Fruit fly (Drosophila melanogaster) whole organism, embryonic: ENCODE measurements around the gene IFT54.

ENCODE experiments used
- Abd-B ChIP-seq: fragments of 200-800 bp; sonication (Bioruptor generic); optimal IDR thresholded peaks from 2 replicates; lab custom pipeline; 2018; ENCODE audit warnings: missing biosample characterization, mild to moderate bottlenecking, missing genetic modification characterization, moderate library complexity
- Asciz ChIP-seq: fragments of 200-800 bp; sonication (Bioruptor generic); optimal IDR thresholded peaks from 2 replicates; lab custom pipeline; 2017; ENCODE audit warnings: missing biosample characterization, mild to moderate bottlenecking, missing genetic modification characterization, missing genetic modification reagents
- Bgb ChIP-seq: fragments of 200-800 bp; sonication (Bioruptor generic); IDR thresholded peaks from 2 replicates; pipeline ENCODE4 v1.3.6; 2022; ENCODE audit warnings: missing biosample characterization, missing genetic modification characterization; ENCODE audit not compliant: partially characterized antibody
- CG10267 ChIP-seq: fragments of 200-800 bp; sonication (Bioruptor generic); optimal IDR thresholded peaks from 2 replicates; lab custom pipeline; 2018; ENCODE audit warnings: missing biosample characterization, mild to moderate bottlenecking, missing genetic modification characterization, moderate library complexity
- CG10543 ChIP-seq: fragments of 200-800 bp; sonication (Bioruptor generic); optimal IDR thresholded peaks from 3 replicates; lab custom pipeline; 2017; ENCODE audit warnings: missing biosample characterization, mild to moderate bottlenecking, missing genetic modification characterization, moderate library complexity
- CG11504 ChIP-seq: fragments of 200-800 bp; sonication (Bioruptor generic); optimal IDR thresholded peaks from 3 replicates; lab custom pipeline; 2019; ENCODE audit warnings: missing biosample characterization, mild to moderate bottlenecking, missing genetic modification characterization, moderate library complexity
- CG11695 ChIP-seq: fragments of 200-800 bp; sonication (Bioruptor generic); IDR thresholded peaks from 3 replicates; pipeline ENCODE4 v1.3.6; 2022; ENCODE audit warnings: missing biosample characterization, missing genetic modification characterization
- CG12236 ChIP-seq: fragments of 200-800 bp; sonication (Bioruptor generic); optimal IDR thresholded peaks from 2 replicates; lab custom pipeline; 2016; ENCODE audit warnings: missing biosample characterization, missing genetic modification characterization
- CG1233 ChIP-seq: fragments of 200-800 bp; sonication (Bioruptor generic); optimal IDR thresholded peaks from 4 replicates; lab custom pipeline; 2018; ENCODE audit warnings: missing biosample characterization, mild to moderate bottlenecking, missing genetic modification characterization
- CG12391 ChIP-seq: fragments of 200-800 bp; sonication (Bioruptor generic); optimal IDR thresholded peaks from 3 replicates; lab custom pipeline; 2018; ENCODE audit warnings: missing biosample characterization, mild to moderate bottlenecking, missing genetic modification characterization, moderate library complexity
- CG13123 ChIP-seq: fragments of 200-800 bp; sonication (Bioruptor generic); optimal IDR thresholded peaks from 2 replicates; lab custom pipeline; 2016; ENCODE audit warnings: missing biosample characterization, missing genetic modification characterization
- CG15073 ChIP-seq: fragments of 200-800 bp; sonication (Bioruptor generic); optimal IDR thresholded peaks from 2 replicates; lab custom pipeline; 2016; ENCODE audit warnings: missing biosample characterization, missing genetic modification characterization
- CG15479 ChIP-seq: fragments of 200-800 bp; sonication (Bioruptor generic); optimal IDR thresholded peaks from 3 replicates; lab custom pipeline; 2019; ENCODE audit warnings: missing biosample characterization, mild to moderate bottlenecking, missing genetic modification characterization, moderate library complexity
- CG1602 ChIP-seq: fragments of 200-800 bp; sonication (Bioruptor generic); optimal IDR thresholded peaks from 3 replicates; lab custom pipeline; 2016; ENCODE audit warnings: missing biosample characterization, missing genetic modification characterization
- CG16815 ChIP-seq: fragments of 200-800 bp; sonication (Bioruptor generic); optimal IDR thresholded peaks from 3 replicates; lab custom pipeline; 2017; ENCODE audit warnings: missing biosample characterization, mild to moderate bottlenecking, missing genetic modification characterization
- CG17359 ChIP-seq: fragments of 200-800 bp; sonication (Bioruptor generic); optimal IDR thresholded peaks from 3 replicates; lab custom pipeline; 2018; ENCODE audit warnings: missing biosample characterization, mild to moderate bottlenecking, missing genetic modification characterization, moderate library complexity
- CG2875 ChIP-seq: fragments of 200-800 bp; sonication (Bioruptor generic); optimal IDR thresholded peaks from 2 replicates; lab custom pipeline; 2017; ENCODE audit warnings: missing biosample characterization, mild to moderate bottlenecking, missing genetic modification characterization, missing genetic modification reagents
- CG31388 ChIP-seq: fragments of 200-800 bp; sonication (Bioruptor generic); optimal IDR thresholded peaks from 2 replicates; lab custom pipeline; 2016; ENCODE audit warnings: missing biosample characterization, missing genetic modification characterization
- CG4328 ChIP-seq: fragments of 200-800 bp; sonication (Bioruptor generic); optimal IDR thresholded peaks from 3 replicates; lab custom pipeline; 2017; ENCODE audit warnings: missing biosample characterization, missing genetic modification reagents, missing genetic modification characterization
- CG7556 ChIP-seq: fragments of 200-800 bp; sonication (Bioruptor generic); optimal IDR thresholded peaks from 2 replicates; lab custom pipeline; 2017; ENCODE audit warnings: missing biosample characterization, mild to moderate bottlenecking, missing genetic modification characterization
- CG8089 ChIP-seq: fragments of 200-800 bp; sonication (Bioruptor generic); optimal IDR thresholded peaks from 3 replicates; lab custom pipeline; 2016; ENCODE audit warnings: missing biosample characterization, missing genetic modification characterization
- CG8478 ChIP-seq: fragments of >200 bp; optimal IDR thresholded peaks from 2 replicates; lab custom pipeline; 2018
- CG8765 ChIP-seq: fragments of 200-800 bp; sonication (Bioruptor generic); IDR thresholded peaks from 2 replicates; pipeline ENCODE4 v1.3.6; 2022; ENCODE audit warnings: missing biosample characterization, missing genetic modification characterization
- CG9215 ChIP-seq: fragments of 200-800 bp; sonication (Bioruptor generic); IDR thresholded peaks from 2 replicates; pipeline ENCODE4 v1.3.6; 2022; ENCODE audit warnings: missing biosample characterization, missing genetic modification characterization
- E2f1 ChIP-seq: fragments of 200-800 bp; sonication (Bioruptor generic); IDR thresholded peaks from 2 replicates; pipeline ENCODE4 v1.3.6; 2022; ENCODE audit warnings: missing biosample characterization, missing genetic modification characterization
- Med ChIP-seq: fragments of 200-800 bp; sonication (Bioruptor generic); peaks from one replicate; lab custom pipeline; 2016; ENCODE audit warnings: missing biosample characterization, missing genetic modification characterization, mild to moderate bottlenecking, inconsistent platforms, moderate library complexity
- NfI ChIP-seq: fragments of 200-800 bp; sonication (Bioruptor generic); optimal IDR thresholded peaks from 3 replicates; lab custom pipeline; 2018; ENCODE audit warnings: missing biosample characterization, mild to moderate bottlenecking, missing genetic modification characterization, moderate library complexity
- Poxn ChIP-seq: fragments of 200-800 bp; sonication (Bioruptor generic); IDR thresholded peaks from 2 replicates; pipeline ENCODE4 v1.3.6; 2022; ENCODE audit warnings: missing biosample characterization, missing genetic modification characterization
- Vsx1 ChIP-seq: fragments of 200-800 bp; sonication (Bioruptor generic); optimal IDR thresholded peaks from 2 replicates; lab custom pipeline; 2017; ENCODE audit warnings: missing biosample characterization, mild to moderate bottlenecking, missing genetic modification characterization, missing genetic modification reagents
- Xrp1 ChIP-seq: fragments of 200-800 bp; sonication (Bioruptor generic); IDR thresholded peaks from 2 replicates; pipeline ENCODE4 v1.3.6; 2022; ENCODE audit warnings: missing biosample characterization, missing genetic modification characterization
- ab ChIP-seq: fragments of 200-800 bp; sonication (Bioruptor generic); optimal IDR thresholded peaks from 2 replicates; lab custom pipeline; 2016; ENCODE audit warnings: missing biosample characterization, missing genetic modification characterization
- al ChIP-seq: fragments of 200-800 bp; sonication (Bioruptor generic); IDR thresholded peaks from 2 replicates; pipeline ENCODE4 v1.3.6; 2022; ENCODE audit warnings: missing biosample characterization, missing genetic modification characterization
- amos ChIP-seq: fragments of 200-800 bp; sonication (Bioruptor generic); IDR thresholded peaks from 2 replicates; pipeline ENCODE4 v1.3.6; 2022; ENCODE audit warnings: missing biosample characterization, missing genetic modification characterization; ENCODE audit not compliant: partially characterized antibody
- ase ChIP-seq: fragments of 200-800 bp; sonication (Bioruptor generic); IDR thresholded peaks from 3 replicates; pipeline ENCODE4 v1.3.6; 2022; ENCODE audit warnings: missing biosample characterization, missing genetic modification characterization
- bigmax ChIP-seq: fragments of 200-800 bp; sonication (Bioruptor generic); optimal IDR thresholded peaks from 2 replicates; lab custom pipeline; 2018; ENCODE audit warnings: missing biosample characterization, mild to moderate bottlenecking, missing genetic modification characterization
- chif ChIP-seq, 2 experiments: fragments of 200-800 bp; sonication (Bioruptor generic); optimal IDR thresholded peaks; 3 replicates each; lab custom pipeline; 2016; ENCODE audit warnings: missing biosample characterization in 2 of 2, missing genetic modification characterization in 2 of 2
- chn ChIP-seq: fragments of 200-800 bp; sonication (Bioruptor generic); optimal IDR thresholded peaks from 2 replicates; lab custom pipeline; 2016; ENCODE audit warnings: missing biosample characterization, missing genetic modification characterization
- hb ChIP-seq: fragments of 200-800 bp; sonication (Bioruptor generic); IDR thresholded peaks from 3 replicates; pipeline ENCODE4 v1.3.6; 2022; ENCODE audit warnings: missing biosample characterization, missing genetic modification characterization; ENCODE audit not compliant: partially characterized antibody
- hbn ChIP-seq: fragments of 200-800 bp; sonication (Bioruptor generic); IDR thresholded peaks from 2 replicates; pipeline ENCODE4 v1.3.6; 2022; ENCODE audit warnings: missing biosample characterization, missing genetic modification characterization; ENCODE audit not compliant: partially characterized antibody
- her ChIP-seq: fragments of 200-800 bp; sonication (Bioruptor generic); optimal IDR thresholded peaks from 2 replicates; lab custom pipeline; 2016; ENCODE audit warnings: missing biosample characterization, missing genetic modification characterization
- inv ChIP-seq: fragments of 200-800 bp; sonication (Bioruptor generic); IDR thresholded peaks from 2 replicates; pipeline ENCODE4 v1.3.6; 2022; ENCODE audit warnings: missing biosample characterization, missing genetic modification characterization; ENCODE audit not compliant: partially characterized antibody
- jing ChIP-seq: fragments of 200-800 bp; sonication (Bioruptor generic); optimal IDR thresholded peaks from 2 replicates; lab custom pipeline; 2018; ENCODE audit warnings: missing biosample characterization, mild to moderate bottlenecking, missing genetic modification characterization
- kni ChIP-seq: fragments of 200-800 bp; sonication (Bioruptor generic); optimal IDR thresholded peaks from 3 replicates; lab custom pipeline; 2017; ENCODE audit warnings: mild to moderate bottlenecking, missing biosample characterization, missing genetic modification reagents, missing genetic modification characterization
- pan ChIP-seq, 4 experiments: fragments of >200 bp in 3 of 4; fragments of 200-800 bp in 1 of 4; sonication (Bioruptor generic) in 1 of 4; optimal IDR thresholded peaks in 3 of 4; IDR thresholded peaks in 1 of 4; 2 replicates each; pipeline versions ENCODE4 v1.3.6 to Lab custom; 2017 to 2022; ENCODE audit warnings: missing biosample characterization in 2 of 4, missing genetic modification characterization in 2 of 4, mixed read lengths in 1 of 4
- pum ChIP-seq: fragments of 200-800 bp; sonication (Bioruptor generic); optimal IDR thresholded peaks from 2 replicates; lab custom pipeline; 2016; ENCODE audit warnings: missing biosample characterization, missing genetic modification characterization
- vnd ChIP-seq: fragments of 200-800 bp; sonication (Bioruptor generic); IDR thresholded peaks from 3 replicates; pipeline ENCODE4 v1.3.6; 2022; ENCODE audit warnings: missing biosample characterization, missing genetic modification characterization; ENCODE audit not compliant: partially characterized antibody
- zen2 ChIP-seq: fragments of 200-800 bp; sonication (Bioruptor generic); IDR thresholded peaks from 3 replicates; pipeline ENCODE4 v1.3.6; 2022; ENCODE audit warnings: missing biosample characterization, missing genetic modification characterization; ENCODE audit not compliant: partially characterized antibody

The IFT54 gene

dm6 chr3R:14326250-14327112 is 24.3 kb downstream of the IFT54 start, which contains the start of the genes Afti and ATPsynE (continued):
- TF ChIP-seq CG10543 (GFP tag; lab: Kevin White, UChicago) (peak; percentile 85), CG17359 (tag; lab: Kevin White, UChicago) (peak; percentile 73), hb (GFP tag; lab: Robert Waterston, UW) (peak; percentile 44; the same call in 2 of the 3 replicates), CG16815 (GFP tag; lab: Kevin White, UChicago) (peak; percentile 60), CG15073 (GFP tag; lab: Kevin White, UChicago) (no peak), hbn (GFP tag; lab: Robert Waterston, UW) (peak; percentile 35), inv (GFP tag; lab: Robert Waterston, UW) (peak; percentile 65), CG8765 (GFP tag; lab: Robert Waterston, UW) (no peak), pan (optimal IDR thresholded peaks at IDR 0.05; lab: Kevin White, UChicago) (no peak), pan (GFP tag; optimal IDR thresholded peaks at IDR 0.05 in 1 of 2, IDR thresholded peaks at IDR 0.05 in 1 of 2) (peak in 1 of 2 experiments; percentile 78), zen2 (no peak; the same call in 2 of the 3 replicates), al (peak; percentile 63), chif (GFP tag; optimal IDR thresholded peaks at IDR 0.05; lab: Kevin White, UChicago) (peak in 1 of 2 experiments; percentile 63), vnd (GFP tag; lab: Robert Waterston, UW) (peak; percentile 46; the same call in 1 of the 3 replicates), CG12391 (peak; percentile 74), CG4328 (GFP tag; lab: Kevin White, UChicago) (peak; percentile 42), kni (GFP tag; lab: Kevin White, UChicago) (no peak), her (peak; percentile 22), CG10267 (tag; lab: Kevin White, UChicago) (peak; percentile 93), Xrp1 (GFP tag; lab: Robert Waterston, UW) (peak; percentile 65; the same call in 1 of the 2 replicates), CG13123 (no peak), CG11504 (no peak), CG11695 (GFP tag; lab: Robert Waterston, UW) (0 out of 3 replicates have a peak, but pooled peaks have one; percentile 50), Med (GFP tag; lab: Kevin White, UChicago) (peak; percentile 97), CG1602 (GFP tag; lab: Kevin White, UChicago) (peak; percentile 58), pum (peak; percentile 81), amos (GFP tag; lab: Robert Waterston, UW) (peak; percentile 76), Poxn (GFP tag; lab: Robert Waterston, UW) (no peak), bigmax (GFP tag; lab: Kevin White, UChicago) (peak; percentile 98), CG1233 (GFP tag; lab: Kevin White, UChicago) (peak; percentile 58), CG31388 (GFP tag; lab: Kevin White, UChicago) (peak; percentile 49), CG8478 (lab: Kevin White, UChicago) (peak; percentile 93), ab (no peak), CG15479 (GFP tag; lab: Kevin White, UChicago) (no peak), Bgb (peak; percentile 82), CG8089 (GFP tag; lab: Kevin White, UChicago) (peak; percentile 60), CG12236 (GFP tag; lab: Kevin White, UChicago) (no peak), Vsx1 (GFP tag; lab: Kevin White, UChicago) (no peak), CG7556 (peak; percentile 58), ase (GFP tag; lab: Robert Waterston, UW) (peak; percentile 49; the same call in 1 of the 3 replicates), Asciz (GFP tag; lab: Kevin White, UChicago) (peak; percentile 51), CG2875 (GFP tag; lab: Kevin White, UChicago) (no peak), E2f1 (GFP tag; lab: Robert Waterston, UW) (no peak), Abd-B (GFP tag; lab: Kevin White, UChicago) (no peak), jing (GFP tag; lab: Kevin White, UChicago) (peak; percentile 20), chn (GFP tag; lab: Kevin White, UChicago) (peak; percentile 63), NfI (peak; percentile 79), CG9215 (GFP tag; lab: Robert Waterston, UW) (peak; percentile 64)
